Fruit fly (Drosophila melanogaster): Measurements from ENCODE around the gene wol.

DNA sequence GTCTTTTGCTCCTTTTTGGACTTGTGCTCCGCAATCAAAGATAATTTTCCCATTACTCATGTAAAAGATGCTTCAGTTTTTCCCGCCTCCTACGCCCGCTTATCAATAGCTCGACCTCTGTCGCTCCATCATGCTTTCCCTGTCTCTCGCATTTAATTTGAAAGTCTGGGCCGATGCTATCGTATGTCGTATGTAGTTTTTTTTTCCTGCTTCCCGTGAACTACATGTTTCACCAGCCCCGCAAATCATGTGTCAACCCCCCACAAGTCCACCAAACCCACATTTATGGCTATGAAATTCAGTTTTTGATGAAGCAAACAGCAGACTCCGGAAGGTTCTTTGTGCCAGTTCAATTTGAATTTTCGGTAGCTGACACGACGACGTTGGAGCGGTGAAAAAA, 39.6 kb upstream of the wol start, which contains the start of gene CG14273:
- TF ChIP-seq CG8478 (optimal IDR thresholded peaks at IDR 0.05) (no peak), CTCF (optimal IDR thresholded peaks at IDR 0.05) (no peak)

Measured in S2 (cell line).